Worm (Caenorhabditis elegans) whole organism, mixed stage, embryonic: ENCODE results near the gene F35D11.1.
A peak's percentile ranks its signal among the peaks of the same experiment; 100 is the strongest.

ENCODE experiments used
- M03D4.4 ChIP-seq: sonication (generic microtip); optimal IDR thresholded peaks from 2 replicates; lab custom pipeline; 2017; ENCODE audit warnings: mild to moderate bottlenecking, missing genetic modification characterization, missing compliant biosample characterization
- bed-3 ChIP-seq: fragments of 200-800 bp; sonication (Bioruptor generic); optimal IDR thresholded peaks from 3 replicates; lab custom pipeline; 2018; ENCODE audit warnings: mild to moderate bottlenecking, missing genetic modification characterization, moderate library complexity, missing compliant biosample characterization
- blmp-1 ChIP-seq: fragments of 150-350 bp; optimal IDR thresholded peaks from 2 replicates; lab custom pipeline; 2014; ENCODE audit warnings: missing biosample characterization, missing genetic modification characterization
- ceh-39 ChIP-seq: fragments of 150-350 bp; optimal IDR thresholded peaks from 2 replicates; lab custom pipeline; 2014; ENCODE audit warnings: missing biosample characterization, missing genetic modification characterization
- ceh-43 ChIP-seq: fragments of 200-800 bp; sonication (Bioruptor generic); optimal IDR thresholded peaks from 2 replicates; lab custom pipeline; 2018; ENCODE audit warnings: mild to moderate bottlenecking, missing genetic modification characterization, moderate library complexity, missing compliant biosample characterization
- ceh-83 ChIP-seq: fragments of 200-800 bp; sonication (Bioruptor generic); optimal IDR thresholded peaks from 2 replicates; lab custom pipeline; 2018; ENCODE audit warnings: mild to moderate bottlenecking, missing genetic modification characterization, missing compliant biosample characterization
- ces-1 ChIP-seq: fragments of 150-350 bp; optimal IDR thresholded peaks from 2 replicates; lab custom pipeline; 2014; ENCODE audit warnings: missing biosample characterization, missing genetic modification reagents, missing genetic modification characterization
- cnd-1 ChIP-seq: fragments of 200-800 bp; sonication (Bioruptor generic); optimal IDR thresholded peaks from 2 replicates; lab custom pipeline; 2018; ENCODE audit warnings: mild to moderate bottlenecking, missing genetic modification characterization, missing compliant biosample characterization
- drap-1 ChIP-seq: fragments of 200-800 bp; sonication (Bioruptor generic); optimal IDR thresholded peaks from 3 replicates; lab custom pipeline; 2018; ENCODE audit warnings: mild to moderate bottlenecking, missing genetic modification characterization, missing compliant biosample characterization
- elt-1 ChIP-seq: sonication (generic microtip); optimal IDR thresholded peaks from 2 replicates; lab custom pipeline; 2017; ENCODE audit warnings: missing genetic modification characterization, mild to moderate bottlenecking, missing compliant biosample characterization, antibody characterized with exemption, moderate library complexity, borderline replicate concordance; ENCODE audit not compliant: insufficient read depth
- elt-3 ChIP-seq: fragments of 150-350 bp; optimal IDR thresholded peaks from 2 replicates; lab custom pipeline; 2014; ENCODE audit warnings: missing biosample characterization, missing genetic modification characterization
- flh-1 ChIP-seq: fragments of 200-800 bp; sonication (Bioruptor generic); optimal IDR thresholded peaks from 2 replicates; lab custom pipeline; 2018; ENCODE audit warnings: mild to moderate bottlenecking, missing genetic modification characterization, moderate library complexity, missing compliant biosample characterization
- ham-2 ChIP-seq: fragments of 200-800 bp; sonication (Bioruptor generic); optimal IDR thresholded peaks from 2 replicates; lab custom pipeline; 2018; ENCODE audit warnings: mild to moderate bottlenecking, missing genetic modification characterization, missing compliant biosample characterization
- hlh-1 ChIP-seq: fragments of 150-350 bp; optimal IDR thresholded peaks from 2 replicates; lab custom pipeline; 2014; ENCODE audit warnings: missing biosample characterization, missing genetic modification reagents, missing genetic modification characterization
- lin-13 ChIP-seq: fragments of 150-350 bp; optimal IDR thresholded peaks from 2 replicates; lab custom pipeline; 2014; ENCODE audit warnings: missing biosample characterization, missing genetic modification characterization
- lin-32 ChIP-seq: fragments of 200-800 bp; sonication (Bioruptor generic); optimal IDR thresholded peaks from 2 replicates; lab custom pipeline; 2018; ENCODE audit warnings: mild to moderate bottlenecking, missing genetic modification characterization, missing compliant biosample characterization
- lsy-2 ChIP-seq: fragments of 150-350 bp; optimal IDR thresholded peaks from 2 replicates; lab custom pipeline; 2014; ENCODE audit warnings: missing biosample characterization, missing genetic modification characterization
- mab-5 ChIP-seq: fragments of 150-350 bp; optimal IDR thresholded peaks from 2 replicates; lab custom pipeline; 2014; ENCODE audit warnings: missing biosample characterization, missing genetic modification characterization
- mep-1 ChIP-seq: fragments of 150-350 bp; optimal IDR thresholded peaks from 2 replicates; lab custom pipeline; 2017; ENCODE audit warnings: missing biosample characterization, missing genetic modification reagents, missing genetic modification characterization, inconsistent platforms
- mls-2 ChIP-seq: sonication (generic microtip); optimal IDR thresholded peaks from 2 replicates; lab custom pipeline; 2016; ENCODE audit warnings: mild to moderate bottlenecking, missing genetic modification characterization, moderate library complexity, missing compliant biosample characterization
- nhr-12 ChIP-seq: fragments of 150-350 bp; optimal IDR thresholded peaks from 2 replicates; lab custom pipeline; 2014; ENCODE audit warnings: missing biosample characterization, missing genetic modification characterization
- nhr-2 ChIP-seq: fragments of 150-350 bp; optimal IDR thresholded peaks from 2 replicates; lab custom pipeline; 2014; ENCODE audit warnings: missing biosample characterization, missing genetic modification characterization
- nhr-237 ChIP-seq: fragments of 150-350 bp; optimal IDR thresholded peaks from 2 replicates; lab custom pipeline; 2014; ENCODE audit warnings: missing biosample characterization, missing genetic modification characterization
- nhr-28 ChIP-seq: fragments of 150-350 bp; optimal IDR thresholded peaks from 2 replicates; lab custom pipeline; 2014; ENCODE audit warnings: missing biosample characterization, missing genetic modification characterization
- nhr-76 ChIP-seq: sonication (generic microtip); optimal IDR thresholded peaks from 2 replicates; lab custom pipeline; 2017; ENCODE audit warnings: missing biosample characterization, missing genetic modification characterization
- pha-4 ChIP-seq: fragments of 150-350 bp; optimal IDR thresholded peaks from 2 replicates; lab custom pipeline; 2018; ENCODE audit warnings: missing biosample characterization, missing genetic modification reagents, missing genetic modification characterization
- sem-2 ChIP-seq: fragments of 200-800 bp; sonication (Bioruptor generic); optimal IDR thresholded peaks from 2 replicates; lab custom pipeline; 2018; ENCODE audit warnings: mild to moderate bottlenecking, missing genetic modification characterization, missing compliant biosample characterization
- snpc-4 ChIP-seq: fragments of 150-350 bp; optimal IDR thresholded peaks from 2 replicates; lab custom pipeline; 2014; ENCODE audit warnings: missing biosample characterization, missing genetic modification characterization
- sptf-1 ChIP-seq: sonication (generic microtip); optimal IDR thresholded peaks from 2 replicates; lab custom pipeline; 2017; ENCODE audit warnings: mild to moderate bottlenecking, missing genetic modification characterization, moderate library complexity, missing compliant biosample characterization
- tbx-8 ChIP-seq: fragments of 200-800 bp; sonication (Bioruptor generic); optimal IDR thresholded peaks from 2 replicates; lab custom pipeline; 2018; ENCODE audit warnings: mild to moderate bottlenecking, missing genetic modification characterization, moderate library complexity, missing compliant biosample characterization
- unc-120 ChIP-seq: sonication (generic microtip); optimal IDR thresholded peaks from 2 replicates; lab custom pipeline; 2017; ENCODE audit warnings: missing genetic modification characterization, missing compliant biosample characterization; ENCODE audit not compliant: poor library complexity, severe bottlenecking
- unc-62 ChIP-seq: fragments of 150-350 bp; optimal IDR thresholded peaks from 2 replicates; lab custom pipeline; 2014; ENCODE audit warnings: missing biosample characterization, missing genetic modification reagents, missing genetic modification characterization
- zip-8 ChIP-seq: fragments of 150-350 bp; optimal IDR thresholded peaks from 2 replicates; lab custom pipeline; 2014; ENCODE audit warnings: missing biosample characterization, missing genetic modification characterization
- ztf-11 ChIP-seq: fragments of 150-350 bp; optimal IDR thresholded peaks from 2 replicates; lab custom pipeline; 2014; ENCODE audit warnings: missing biosample characterization, missing genetic modification characterization

Gene F35D11.1

DNA sequence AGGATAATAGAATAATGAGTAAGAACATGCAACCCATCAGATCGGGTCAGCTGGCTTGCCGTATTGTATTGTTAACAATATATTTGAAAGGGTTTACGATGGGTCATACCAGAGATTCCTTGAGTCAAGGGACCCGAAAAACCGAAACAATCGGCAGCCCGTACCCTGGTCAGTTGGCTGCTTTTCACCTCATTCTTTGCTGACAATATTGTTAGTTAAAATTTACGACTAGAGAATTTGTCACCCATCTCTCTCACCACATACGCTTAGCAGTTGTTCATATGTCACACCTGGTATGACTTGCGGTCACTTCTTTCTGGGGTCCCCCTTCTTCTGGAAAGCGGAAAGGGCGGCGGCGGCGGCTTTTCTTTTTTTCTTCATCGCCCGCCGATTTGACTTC lies 45.6 kb upstream of the F35D11.1 start:
- TF ChIP-seq mls-2 (tag; lab: Kevin White, UChicago) (no peak), hlh-1 (tag; lab: Kevin White, UChicago) (peak; percentile 56)

DNA sequence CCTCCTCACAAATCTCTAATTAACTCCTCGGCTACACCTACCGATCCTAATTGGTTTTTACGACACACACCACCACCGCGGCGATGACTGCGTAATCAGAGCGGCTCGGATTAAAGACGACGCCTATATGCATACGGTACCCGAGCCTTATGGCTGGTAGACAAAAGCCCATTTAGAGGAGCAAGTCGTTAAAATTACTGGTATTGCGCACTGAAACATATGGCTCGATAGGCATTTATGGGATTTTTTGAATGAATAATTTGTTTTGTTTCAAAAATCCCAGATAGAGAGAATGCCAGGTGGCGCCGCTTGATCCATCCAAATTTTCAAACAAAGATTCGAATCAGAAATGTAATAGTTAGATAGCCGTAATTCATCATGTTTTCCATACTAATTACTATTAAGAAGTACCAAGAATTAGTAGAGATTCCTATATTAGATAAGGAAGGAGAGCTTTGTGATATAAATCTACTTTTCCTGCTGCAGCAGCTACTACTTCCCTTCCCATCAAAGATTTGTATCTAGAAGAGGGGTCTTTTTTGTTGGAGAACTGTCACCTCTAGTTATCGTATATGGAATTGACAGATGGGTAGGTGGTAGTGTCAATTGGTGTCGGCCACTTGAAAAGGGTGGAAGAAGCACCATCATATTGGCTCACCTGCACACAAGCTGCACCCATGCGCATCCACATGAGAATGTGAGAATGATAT lies 43.3 kb upstream of the F35D11.1 start:
- TF ChIP-seq M03D4.4 (tag; lab: Kevin White, UChicago): no peak
- peak; percentile 64 for TF ChIP-seq nhr-2 (tag; lab: Kevin White, UChicago)
- TF ChIP-seq unc-62: peak; percentile 54
- TF ChIP-seq ces-1: no peak
- no peak for TF ChIP-seq mab-5 (tag; lab: Kevin White, UChicago)
- no peak for TF ChIP-seq nhr-12
- no peak for TF ChIP-seq ceh-39
- peak; percentile 94 for TF ChIP-seq elt-1 (tag; lab: Kevin White, UChicago)
- no peak for TF ChIP-seq lsy-2 (tag; lab: Kevin White, UChicago)
- no peak for TF ChIP-seq pha-4
- no peak for TF ChIP-seq blmp-1 (tag; lab: Kevin White, UChicago)
- no peak for TF ChIP-seq hlh-1 (tag; lab: Kevin White, UChicago)
- TF ChIP-seq nhr-76 (tag; lab: Kevin White, UChicago): no peak
- TF ChIP-seq unc-120 (tag; lab: Kevin White, UChicago): no peak
- TF ChIP-seq mep-1: no peak
- TF ChIP-seq ztf-11 (tag; lab: Kevin White, UChicago): no peak
- no peak for TF ChIP-seq mls-2 (tag; lab: Kevin White, UChicago)
- TF ChIP-seq elt-3 (tag; lab: Kevin White, UChicago): no peak
- TF ChIP-seq bed-3 (GFP tag; lab: Kevin White, UChicago): no peak
- no peak for TF ChIP-seq nhr-237
- no peak for TF ChIP-seq flh-1 (GFP tag; lab: Kevin White, UChicago)
- TF ChIP-seq sptf-1 (tag; lab: Kevin White, UChicago): no peak
- no peak for TF ChIP-seq drap-1 (GFP tag; lab: Kevin White, UChicago)
- no peak for TF ChIP-seq cnd-1
- TF ChIP-seq snpc-4 (tag; lab: Kevin White, UChicago): no peak
- TF ChIP-seq nhr-28: no peak
- TF ChIP-seq ham-2 (GFP tag; lab: Kevin White, UChicago): no peak
- peak; percentile 67 for TF ChIP-seq lin-32 (GFP tag; lab: Kevin White, UChicago)
- no peak for TF ChIP-seq ceh-43 (GFP tag; lab: Kevin White, UChicago)
- TF ChIP-seq ceh-83: no peak
- no peak for TF ChIP-seq zip-8

DNA sequence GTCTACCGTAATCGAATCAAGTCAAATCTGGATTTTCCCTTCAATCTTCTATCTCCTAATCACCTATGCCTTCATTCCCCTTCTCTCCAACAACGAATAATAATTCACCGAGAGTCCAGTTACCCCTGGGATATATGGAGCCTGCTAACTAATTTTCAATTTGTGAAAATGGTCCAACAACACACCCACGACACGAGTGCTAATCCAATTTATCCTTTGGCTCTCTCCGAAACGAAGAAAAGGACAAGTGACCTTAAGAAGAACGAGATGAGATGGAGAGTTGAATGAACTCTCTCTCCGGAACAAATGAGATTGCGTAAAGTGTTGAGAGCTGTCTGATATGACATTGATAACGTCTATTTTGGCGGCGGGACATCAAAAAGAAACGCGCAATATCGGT lies 42.4 kb upstream of the F35D11.1 start:
- TF ChIP-seq unc-120 (tag; lab: Kevin White, UChicago) (no peak), ces-1 (peak; percentile 99), nhr-76 (tag; lab: Kevin White, UChicago) (no peak), ham-2 (GFP tag; lab: Kevin White, UChicago) (no peak), lin-13 (tag; lab: Kevin White, UChicago) (no peak)

DNA sequence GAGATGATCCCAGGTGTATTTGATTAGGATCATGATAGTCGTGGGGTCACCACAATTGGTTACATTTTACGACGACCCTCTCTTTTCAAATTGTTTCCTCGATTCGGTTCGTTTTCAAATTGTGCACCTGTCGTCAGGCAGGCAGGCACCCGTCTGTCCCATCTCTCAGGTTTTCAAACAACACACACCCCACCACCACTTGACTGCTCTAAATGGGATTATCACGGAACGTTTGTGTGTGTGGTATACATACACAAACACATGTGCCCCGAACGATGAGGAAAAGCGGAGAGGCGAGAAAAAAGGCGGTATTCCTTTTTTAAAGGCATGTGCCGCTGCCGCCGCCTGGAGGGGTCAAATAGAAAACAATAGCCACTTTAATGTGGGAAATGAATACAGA lies 41.4 kb upstream of the F35D11.1 start:
- TF ChIP-seq ham-2 (GFP tag; lab: Kevin White, UChicago): peak; percentile 38
- TF ChIP-seq ces-1: peak; percentile 48
- TF ChIP-seq tbx-8: no peak
- TF ChIP-seq cnd-1: peak; percentile 5
- no peak for TF ChIP-seq ceh-39
- peak; percentile 97 for TF ChIP-seq lin-32 (GFP tag; lab: Kevin White, UChicago)
- peak; percentile 59 for TF ChIP-seq ztf-11 (tag; lab: Kevin White, UChicago)
- no peak for TF ChIP-seq nhr-28
- TF ChIP-seq sptf-1 (tag; lab: Kevin White, UChicago): peak; percentile 13
- TF ChIP-seq blmp-1 (tag; lab: Kevin White, UChicago): no peak
- TF ChIP-seq nhr-2 (tag; lab: Kevin White, UChicago): peak; percentile 49
- peak; percentile 3 for TF ChIP-seq sem-2 (GFP tag; lab: Kevin White, UChicago)
- TF ChIP-seq, all 35 proteins: peak for 8
